Worm (Caenorhabditis elegans): ENCODE data around the gene nsph-4.3.

- TF ChIP-seq elt-3 (tag; optimal IDR thresholded peaks at IDR 0.05), result no peak
- TF ChIP-seq nhr-11 (tag; optimal IDR thresholded peaks at IDR 0.05), result no peak
- TF ChIP-seq unc-39 (tag; optimal IDR thresholded peaks at IDR 0.05), result no peak
- TF ChIP-seq ztf-4 (tag; optimal IDR thresholded peaks at IDR 0.05), result no peak
- no peak for TF ChIP-seq ztf-11 (tag; optimal IDR thresholded peaks at IDR 0.05)
- no peak for TF ChIP-seq sma-9 (GFP tag; optimal IDR thresholded peaks at IDR 0.05)
- no peak for TF ChIP-seq sma-9 (tag; optimal IDR thresholded peaks at IDR 0.05)
These were observed 28.5 kb downstream of the nsph-4.3 start for ce11 chrIII:7580586-7580985.
